Fruit fly (Drosophila melanogaster) whole organism: ENCODE data around the gene Rnf146.

ENCODE experiments used
- CG8478 ChIP-seq: fragments of >200 bp; optimal IDR thresholded peaks from 2 replicates; lab custom pipeline; 2018; ENCODE audit warnings: inconsistent platforms
- Dll ChIP-seq: fragments of >200 bp; optimal IDR thresholded peaks from 2 replicates; lab custom pipeline; 2017
- pan ChIP-seq: fragments of >200 bp; optimal IDR thresholded peaks from 2 replicates; lab custom pipeline; 2017
- usp ChIP-seq: fragments of >200 bp; optimal IDR thresholded peaks from 2 replicates; lab custom pipeline; 2017; ENCODE audit warnings: missing biosample characterization, missing genetic modification characterization, mixed read lengths

DNA sequence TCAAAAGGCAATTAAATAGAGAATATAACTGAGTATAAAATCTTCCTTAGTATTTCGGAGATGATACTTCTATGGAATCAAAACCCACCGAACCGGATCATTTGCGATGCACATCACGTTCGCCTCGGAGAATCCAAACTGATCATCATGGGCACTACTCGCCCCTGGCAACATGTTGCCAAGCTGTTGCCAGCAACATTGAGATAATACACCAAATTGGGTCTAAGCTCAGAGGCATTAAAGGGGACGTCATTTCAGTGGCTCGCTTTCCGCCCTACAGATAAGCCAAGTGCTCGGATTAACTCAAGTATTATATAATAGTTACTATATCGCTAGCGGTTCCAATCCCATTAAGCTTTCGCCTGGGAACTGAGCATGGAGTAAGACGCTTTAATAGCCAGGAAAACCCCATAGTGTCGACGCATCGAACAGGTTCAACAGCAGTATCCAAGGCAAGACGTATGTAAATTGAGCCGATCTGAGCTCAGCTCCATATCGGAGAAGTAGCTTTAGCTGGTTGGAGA, 36.6 kb downstream of the Rnf146 start, which contains the start of the genes lush and CG9372:
- TF ChIP-seq usp (GFP tag; lab: Kevin White, UChicago) (no peak), CG8478 (lab: Kevin White, UChicago) (no peak), Dll (no peak), pan (lab: Kevin White, UChicago) (no peak)
